Fruit fly (Drosophila melanogaster): ENCODE results near the gene CG32488.

- no peak for TF ChIP-seq Gug (GFP tag; IDR thresholded peaks at IDR 0.05)
- no peak for TF ChIP-seq pdm3 (GFP tag; optimal IDR thresholded peaks at IDR 0.05)
- no peak for TF ChIP-seq Sox14 (GFP tag; optimal IDR thresholded peaks at IDR 0.05)
- no peak for TF ChIP-seq Eip75B (GFP tag; optimal IDR thresholded peaks at IDR 0.05)
- TF ChIP-seq OdsH (GFP tag; optimal IDR thresholded peaks at IDR 0.05), result no peak
- TF ChIP-seq CG31627 (GFP tag; optimal IDR thresholded peaks at IDR 0.05), result no peak
- no peak for TF ChIP-seq Lpt (GFP tag; optimal IDR thresholded peaks at IDR 0.05)
- no peak for TF ChIP-seq CG16779 (tag; optimal IDR thresholded peaks at IDR 0.05)
- no peak for TF ChIP-seq dac (GFP tag; optimal IDR thresholded peaks at IDR 0.05)
- TF ChIP-seq Ets21C (GFP tag; optimal IDR thresholded peaks at IDR 0.05), result no peak
Observed at dm6 chr3L:3026421-3026820, 10.6 kb upstream of the CG32488 start, which contains the start of gene aly.
